Worm (Caenorhabditis elegans): Measurements from ENCODE around the gene egl-26.

egl-26 gene

DNA sequence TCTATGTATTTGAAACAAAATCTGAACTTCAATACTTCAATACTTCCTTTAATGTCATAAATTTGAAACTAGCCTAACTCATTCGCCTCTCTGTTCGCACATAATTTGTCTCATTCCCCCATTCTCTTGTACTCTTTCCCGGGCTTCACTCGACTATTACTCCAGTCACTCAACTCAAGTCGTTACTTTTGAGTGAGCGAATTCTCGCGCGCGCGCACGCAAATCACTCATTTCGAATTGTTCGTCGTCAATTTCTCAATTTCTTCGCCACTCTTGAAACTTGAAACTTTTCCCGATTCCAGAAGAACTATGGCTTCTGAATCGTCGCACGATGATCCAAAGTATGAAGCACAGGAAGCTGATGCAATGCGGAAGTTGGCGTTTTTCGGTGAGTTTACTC lies 34.8 kb downstream of the egl-26 start, which contains the start of gene col-68:
col-68 (plus strand) TSS at position 301 of the 400 bp plus-strand sequence.
- TF ChIP-seq ceh-14 (tag; optimal IDR thresholded peaks at IDR 0.05): no peak
- TF ChIP-seq gmeb-2 (tag; optimal IDR thresholded peaks at IDR 0.05): no peak
- no peak for TF ChIP-seq lin-11 (tag; optimal IDR thresholded peaks at IDR 0.05)
- no peak for TF ChIP-seq che-1 (tag; optimal IDR thresholded peaks at IDR 0.05)
- TF ChIP-seq K09A11.1 (tag; optimal IDR thresholded peaks at IDR 0.05; ENCODE audit: insufficient read depth): no peak
- no peak for TF ChIP-seq C38D4.7 (GFP tag; optimal IDR thresholded peaks at IDR 0.05)
- TF ChIP-seq unc-86 (tag; optimal IDR thresholded peaks at IDR 0.05): no peak
- TF ChIP-seq pag-3 (tag; optimal IDR thresholded peaks at IDR 0.05; ENCODE audit: borderline replicate concordance): no peak
- no peak for TF ChIP-seq syd-9 (tag; optimal IDR thresholded peaks at IDR 0.05)
- TF ChIP-seq fax-1 (tag; optimal IDR thresholded peaks at IDR 0.05): no peak
- no peak for TF ChIP-seq hlh-6 (tag; optimal IDR thresholded peaks at IDR 0.05)
- TF ChIP-seq ahr-1 (tag; optimal IDR thresholded peaks at IDR 0.05): no peak
- TF ChIP-seq hlh-13 (GFP tag; optimal IDR thresholded peaks at IDR 0.05): no peak
- no peak for TF ChIP-seq fkh-10 (GFP tag; optimal IDR thresholded peaks at IDR 0.05)
- no peak for TF ChIP-seq ttx-3 (tag; optimal IDR thresholded peaks at IDR 0.05)
- TF ChIP-seq pax-1 (tag; optimal IDR thresholded peaks at IDR 0.05): no peak
- no peak for TF ChIP-seq unc-42 (tag; optimal IDR thresholded peaks at IDR 0.05)
- no peak for TF ChIP-seq fkh-6 (tag; optimal IDR thresholded peaks at IDR 0.05)

DNA sequence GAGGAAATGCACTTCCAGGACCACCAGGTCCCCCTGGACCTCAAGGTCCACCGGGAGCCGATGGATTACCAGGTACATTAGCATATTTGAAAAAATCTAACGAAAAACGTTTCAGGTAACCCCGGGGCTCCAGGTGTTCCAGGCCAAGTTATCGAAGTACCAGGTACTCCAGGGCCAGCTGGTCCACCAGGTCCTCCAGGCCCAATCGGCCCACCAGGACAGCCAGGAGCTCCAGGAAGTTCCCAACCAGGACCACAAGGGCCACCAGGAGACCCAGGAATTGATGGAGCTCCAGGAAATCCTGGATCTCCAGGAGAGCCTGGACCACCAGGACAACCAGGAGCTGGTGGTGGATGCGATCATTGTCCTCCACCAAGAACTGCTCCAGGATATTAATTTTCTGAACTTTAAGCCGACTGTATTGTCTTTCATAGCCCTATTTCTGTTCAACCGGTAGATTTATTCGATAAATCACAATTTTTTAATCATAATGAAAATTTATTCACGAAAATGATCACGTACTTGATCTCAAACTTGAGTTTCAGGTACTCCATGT lies 36.0 kb downstream of the egl-26 start:
- no peak for TF ChIP-seq ceh-22 (tag; optimal IDR thresholded peaks at IDR 0.05)

DNA sequence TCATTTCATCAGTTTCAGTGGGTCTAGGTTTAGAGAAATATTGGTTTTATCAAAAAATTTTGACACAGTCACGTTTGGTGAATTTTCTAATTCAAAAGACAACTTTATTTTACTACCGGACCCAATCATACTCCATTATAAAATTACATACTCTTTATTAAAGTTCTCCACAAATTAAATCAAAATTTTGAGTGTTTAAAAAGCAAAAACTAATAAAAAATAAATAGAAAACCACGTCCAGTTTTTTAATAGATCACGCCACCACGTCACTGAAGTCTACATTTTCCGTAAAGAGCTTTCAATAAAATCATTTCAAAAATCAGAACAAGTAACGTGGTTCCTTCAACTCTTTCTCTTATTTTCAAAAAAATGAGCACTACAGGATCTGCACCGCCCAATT lies 36.4 kb downstream of the egl-26 start, which contains the start of gene txt-1:
txt-1 (plus strand) TSS at position 301 of the 400 bp plus-strand sequence.
- no peak for TF ChIP-seq unc-55 (GFP tag; optimal IDR thresholded peaks at IDR 0.05)
- no peak for TF ChIP-seq Y22D7AL.16 (tag; optimal IDR thresholded peaks at IDR 0.05)
- no peak for TF ChIP-seq npax-4 (tag; optimal IDR thresholded peaks at IDR 0.05)
- TF ChIP-seq nfya-1 (tag; optimal IDR thresholded peaks at IDR 0.05): no peak
- TF ChIP-seq rnt-1 (tag; optimal IDR thresholded peaks at IDR 0.05): no peak
- no peak for TF ChIP-seq syd-9 (tag; optimal IDR thresholded peaks at IDR 0.05)
- TF ChIP-seq pag-3 (tag; optimal IDR thresholded peaks at IDR 0.05; ENCODE audit: borderline replicate concordance): no peak

DNA sequence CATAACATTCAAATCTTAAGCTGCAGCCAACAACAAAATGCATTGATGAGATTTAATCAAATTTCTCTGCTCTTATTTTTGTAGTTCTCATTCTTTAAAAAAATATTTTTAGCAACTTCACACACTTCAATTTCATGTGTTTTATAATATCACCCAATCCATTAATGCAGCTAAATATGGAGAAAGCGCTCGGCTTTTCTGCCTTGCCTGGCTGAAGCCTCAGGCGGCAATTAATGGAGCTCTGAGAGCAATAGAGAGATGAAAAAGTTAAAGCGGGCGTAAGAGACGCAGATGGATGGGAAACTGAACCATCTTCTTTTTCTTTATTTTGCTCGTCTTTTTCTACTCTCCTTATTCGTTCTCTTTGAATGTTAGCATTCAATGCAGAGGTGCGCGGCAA lies 38.2 kb downstream of the egl-26 start:
- TF ChIP-seq unc-42 (tag; optimal IDR thresholded peaks at IDR 0.05) (peak; percentile 54), ceh-24 (tag; optimal IDR thresholded peaks at IDR 0.05) (no peak)

DNA sequence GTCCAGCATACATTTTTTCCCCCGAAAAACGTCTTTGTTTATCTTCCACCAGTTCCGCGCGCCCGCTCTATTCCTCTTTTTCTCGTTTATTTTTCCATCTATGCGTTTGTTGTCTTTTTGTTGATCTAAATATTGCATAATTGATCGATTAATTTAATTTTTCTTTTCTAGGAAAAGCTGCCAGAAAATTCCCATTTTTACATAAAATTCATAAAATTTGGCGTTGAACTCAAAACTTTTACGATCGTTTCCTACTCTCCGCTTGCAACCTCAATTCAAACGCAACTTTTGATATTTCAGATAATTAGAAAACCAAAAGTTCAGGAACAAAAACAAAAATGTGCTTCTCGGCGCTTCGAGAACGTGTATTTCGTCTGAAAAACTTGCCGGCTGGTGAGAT lies 39.4 kb downstream of the egl-26 start, which contains the start of gene C50D2.2:
C50D2.2 (plus strand) TSS at position 301 of the 400 bp plus-strand sequence.
- TF ChIP-seq npax-4 (tag; optimal IDR thresholded peaks at IDR 0.05) (no peak), ceh-45 (GFP tag; IDR thresholded peaks at IDR 0.05) (no peak), C08G9.2 (tag; optimal IDR thresholded peaks at IDR 0.05) (no peak), lim-6 (tag; optimal IDR thresholded peaks at IDR 0.05) (no peak), hlh-13 (GFP tag; optimal IDR thresholded peaks at IDR 0.05) (no peak), K02D7.2 (tag; optimal IDR thresholded peaks at IDR 0.05) (no peak), elt-4 (tag; optimal IDR thresholded peaks at IDR 0.05) (no peak), nfya-1 (tag; optimal IDR thresholded peaks at IDR 0.05) (no peak), syd-9 (tag; optimal IDR thresholded peaks at IDR 0.05) (no peak), madf-2 (tag; optimal IDR thresholded peaks at IDR 0.05) (no peak)

DNA sequence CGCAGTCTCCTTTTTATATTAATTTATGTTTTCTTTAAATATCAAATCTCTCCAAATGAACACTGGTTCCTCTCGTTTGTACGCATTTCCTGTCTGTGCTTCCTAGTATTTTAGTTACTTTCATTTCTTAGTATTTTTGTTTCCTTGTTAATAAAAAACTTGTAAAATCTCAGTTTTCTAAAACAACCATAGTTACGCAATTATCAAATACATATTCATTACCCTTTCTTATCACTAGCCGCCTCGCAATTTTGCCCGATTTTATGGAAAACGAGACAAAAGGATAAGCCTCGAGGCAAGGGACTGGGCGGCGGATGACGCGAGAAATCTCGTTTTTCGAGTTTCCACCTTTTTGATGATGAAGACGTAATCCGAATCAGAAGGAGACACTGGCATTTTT lies 41.8 kb downstream of the egl-26 start, which contains the start of gene C50D2.1:
C50D2.1 (plus strand) TSS at position 301 of the 400 bp plus-strand sequence.
- TF ChIP-seq K02D7.2 (tag; optimal IDR thresholded peaks at IDR 0.05) (no peak), ets-4 (tag; optimal IDR thresholded peaks at IDR 0.05) (no peak), pag-3 (tag; optimal IDR thresholded peaks at IDR 0.05; ENCODE audit: borderline replicate concordance) (no peak), T23F11.4 (GFP tag; optimal IDR thresholded peaks at IDR 0.05) (no peak), ttx-3 (tag; optimal IDR thresholded peaks at IDR 0.05) (no peak), mec-3 (tag; optimal IDR thresholded peaks at IDR 0.05; ENCODE audit: borderline replicate concordance) (no peak)

Data from whole organism, late embryonic.